Worm (Caenorhabditis elegans) whole organism, L3 larva: Measurements from ENCODE around the gene Y59A8B.12.

Experiments used
- R02D3.7 ChIP-seq: fragments of 150-350 bp; optimal IDR thresholded peaks from 2 replicates; lab custom pipeline; 2014; ENCODE audit warnings: missing biosample characterization, missing genetic modification characterization
- ZK546.5 ChIP-seq: sonication (generic microtip); optimal IDR thresholded peaks from 2 replicates; lab custom pipeline; 2017; ENCODE audit warnings: missing biosample characterization, missing genetic modification characterization
- ceh-16 ChIP-seq: sonication (generic microtip); optimal IDR thresholded peaks from 2 replicates; lab custom pipeline; 2017; ENCODE audit warnings: missing biosample characterization, missing genetic modification characterization
- ceh-28 ChIP-seq: fragments of 150-350 bp; optimal IDR thresholded peaks from 2 replicates; lab custom pipeline; 2014; ENCODE audit warnings: missing biosample characterization, missing genetic modification reagents, missing genetic modification characterization
- ceh-82 ChIP-seq: fragments of 150-350 bp; optimal IDR thresholded peaks from 2 replicates; lab custom pipeline; 2014; ENCODE audit warnings: missing biosample characterization, missing genetic modification characterization
- daf-12 ChIP-seq: fragments of 150-350 bp; optimal IDR thresholded peaks from 2 replicates; lab custom pipeline; 2014; ENCODE audit warnings: missing biosample characterization, missing genetic modification reagents, missing genetic modification characterization
- egl-27 ChIP-seq: sonication (generic microtip); optimal IDR thresholded peaks from 4 replicates; lab custom pipeline; 2017; ENCODE audit warnings: missing biosample characterization, missing genetic modification reagents, missing genetic modification characterization
- elt-1 ChIP-seq: fragments of 150-350 bp; optimal IDR thresholded peaks from 2 replicates; lab custom pipeline; 2014; ENCODE audit warnings: missing biosample characterization, missing genetic modification characterization
- elt-3 ChIP-seq, 3 experiments: fragments of 150-350 bp in 1 of 3; sonication (generic microtip) in 2 of 3; optimal IDR thresholded peaks; 2 replicates in 2 of 3; 4 replicates in 1 of 3; lab custom pipeline; 2014 to 2017; ENCODE audit warnings: missing biosample characterization in 3 of 3, missing genetic modification characterization in 3 of 3
- fos-1 ChIP-seq: fragments of 150-350 bp; optimal IDR thresholded peaks from 2 replicates; lab custom pipeline; 2014; ENCODE audit warnings: missing biosample characterization, missing genetic modification characterization
- hmg-11 ChIP-seq: sonication (generic microtip); optimal IDR thresholded peaks from 2 replicates; lab custom pipeline; 2016; ENCODE audit warnings: missing genetic modification characterization, missing compliant biosample characterization
- lin-15B ChIP-seq: fragments of 150-350 bp; optimal IDR thresholded peaks from 2 replicates; lab custom pipeline; 2014; ENCODE audit warnings: missing biosample characterization, missing genetic modification characterization
- mdl-1 ChIP-seq: fragments of 150-350 bp; optimal IDR thresholded peaks from 2 replicates; lab custom pipeline; 2014; ENCODE audit warnings: missing biosample characterization, missing genetic modification characterization
- mml-1 ChIP-seq: fragments of 150-350 bp; sonication (generic microtip); optimal IDR thresholded peaks from 3 replicates; lab custom pipeline; 2014; ENCODE audit warnings: missing biosample characterization, missing genetic modification characterization
- nhr-11 ChIP-seq: fragments of 150-350 bp; optimal IDR thresholded peaks from 2 replicates; lab custom pipeline; 2014; ENCODE audit warnings: missing biosample characterization, missing genetic modification characterization
- nhr-237 ChIP-seq: fragments of 150-350 bp; optimal IDR thresholded peaks from 2 replicates; lab custom pipeline; 2014; ENCODE audit warnings: missing biosample characterization, missing genetic modification characterization
- nhr-25 ChIP-seq: sonication (generic microtip); optimal IDR thresholded peaks from 2 replicates; lab custom pipeline; 2017; ENCODE audit warnings: missing biosample characterization, missing genetic modification characterization
- nhr-67 ChIP-seq: fragments of 150-350 bp; optimal IDR thresholded peaks from 2 replicates; lab custom pipeline; 2014; ENCODE audit warnings: missing biosample characterization, missing genetic modification characterization
- nhr-76 ChIP-seq: fragments of 150-350 bp; sonication (generic microtip); optimal IDR thresholded peaks from 5 replicates; lab custom pipeline; 2014; ENCODE audit warnings: missing biosample characterization, missing genetic modification characterization
- pha-4 ChIP-seq: fragments of 150-350 bp; optimal IDR thresholded peaks from 2 replicates; lab custom pipeline; 2014; ENCODE audit warnings: missing biosample characterization, missing genetic modification reagents, missing genetic modification characterization
- pqm-1 ChIP-seq: fragments of 150-350 bp; optimal IDR thresholded peaks from 2 replicates; lab custom pipeline; 2017; ENCODE audit warnings: missing biosample characterization, missing genetic modification characterization, inconsistent platforms
- sea-2 ChIP-seq: fragments of 150-350 bp; sonication (generic microtip); optimal IDR thresholded peaks from 4 replicates; lab custom pipeline; 2014; ENCODE audit warnings: missing biosample characterization, missing genetic modification reagents, missing genetic modification characterization
- skn-1 ChIP-seq: fragments of 150-350 bp; optimal IDR thresholded peaks from 2 replicates; lab custom pipeline; 2014; ENCODE audit warnings: missing biosample characterization, missing genetic modification characterization
- tbx-2 ChIP-seq: sonication (generic microtip); optimal IDR thresholded peaks from 2 replicates; lab custom pipeline; 2016; ENCODE audit warnings: mild to moderate bottlenecking, missing genetic modification characterization, missing compliant biosample characterization
- unc-39 ChIP-seq: sonication (generic microtip); optimal IDR thresholded peaks from 4 replicates; lab custom pipeline; 2017; ENCODE audit warnings: missing biosample characterization, missing genetic modification characterization
- zag-1 ChIP-seq: fragments of 150-350 bp; optimal IDR thresholded peaks from 2 replicates; lab custom pipeline; 2014; ENCODE audit warnings: missing biosample characterization, missing genetic modification characterization
- ztf-4 ChIP-seq: fragments of 150-350 bp; optimal IDR thresholded peaks from 2 replicates; lab custom pipeline; 2014; ENCODE audit warnings: missing biosample characterization, missing genetic modification characterization

The Y59A8B.12 gene

DNA sequence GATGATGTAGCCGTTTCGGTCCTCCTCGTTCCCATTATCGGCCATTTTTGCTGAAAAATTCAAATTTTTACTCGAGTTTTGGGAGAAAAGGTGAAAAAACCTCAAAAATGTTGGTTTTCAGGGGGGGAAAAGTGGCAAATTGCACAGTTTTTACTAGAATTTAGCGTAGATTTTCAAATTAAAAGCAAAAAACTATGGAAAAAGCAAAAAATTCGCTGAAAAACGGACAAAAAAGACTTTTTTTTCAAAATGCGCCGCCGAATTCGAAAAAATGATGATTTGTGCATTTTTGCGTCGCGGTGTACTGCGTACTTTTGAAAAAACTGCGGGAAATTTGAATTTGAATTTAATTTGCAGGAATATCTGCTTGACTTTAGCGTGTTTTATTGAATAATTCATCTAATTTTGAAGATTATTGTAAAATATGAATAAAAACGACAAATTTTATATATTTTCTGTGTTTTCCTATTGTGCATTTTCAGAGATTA lies at the start of gene Y59A8B.12:
Y59A8B.12 (minus strand) TSS at position 51 of the 488 bp plus-strand sequence.
- TF ChIP-seq elt-3 (tag; optimal IDR thresholded peaks at IDR 0.05; lab: Kevin White, UChicago) (no peak), skn-1 (tag; lab: Kevin White, UChicago) (no peak), ceh-16 (no peak), daf-12 (no peak), nhr-237 (no peak), R02D3.7 (no peak), nhr-11 (tag; lab: Kevin White, UChicago) (no peak), lin-15B (no peak), elt-1 (tag; lab: Kevin White, UChicago) (no peak)
- TF ChIP-seq, all 47 proteins: peak for 0

ce11 chrV:18134378-18134777 lies 48.4 kb upstream of the Y59A8B.12 start, which contains the start of gene Y37H2A.7:
Y37H2A.7 (minus strand) TSS chrV:18134478.
- TF ChIP-seq pqm-1 (tag; lab: Kevin White, UChicago) (no peak), nhr-76 (no peak), fos-1 (tag; lab: Kevin White, UChicago) (no peak), egl-27 (tag; lab: Kevin White, UChicago) (no peak), unc-39 (tag; lab: Kevin White, UChicago) (no peak), ceh-82 (no peak), tbx-2 (tag; lab: Kevin White, UChicago) (no peak), nhr-67 (tag; lab: Kevin White, UChicago) (no peak), pha-4 (tag; lab: Kevin White, UChicago) (no peak), R02D3.7 (no peak), ZK546.5 (tag; lab: Kevin White, UChicago) (no peak), mml-1 (tag; lab: Kevin White, UChicago) (no peak)

DNA sequence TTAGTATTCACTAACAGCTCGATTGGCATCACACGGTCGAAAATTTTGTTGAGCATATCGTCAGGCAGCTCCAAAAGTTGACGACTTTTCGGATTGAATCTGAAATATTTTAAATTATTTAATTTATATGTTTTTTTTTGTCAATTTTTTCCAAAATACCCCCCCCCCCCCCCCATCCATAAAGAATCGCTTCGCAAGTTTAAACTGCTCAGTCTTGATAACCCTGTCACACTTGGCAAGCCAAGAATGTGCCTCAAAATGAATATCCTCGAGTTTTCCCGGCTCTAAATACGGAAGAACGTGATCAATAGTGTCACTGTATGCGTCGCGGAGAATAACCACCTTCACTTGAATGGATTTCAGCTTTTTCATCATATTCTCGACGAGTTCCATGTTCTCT lies 47.2 kb upstream of the Y59A8B.12 start, which contains the start of gene Y37H2A.18:
Y37H2A.18 (minus strand) TSS at position 101 of the 400 bp plus-strand sequence.
- TF ChIP-seq daf-12 (no peak), mdl-1 (no peak), nhr-25 (tag; lab: Kevin White, UChicago) (no peak), nhr-67 (tag; lab: Kevin White, UChicago) (no peak), hmg-11 (tag; lab: Kevin White, UChicago) (no peak)

DNA sequence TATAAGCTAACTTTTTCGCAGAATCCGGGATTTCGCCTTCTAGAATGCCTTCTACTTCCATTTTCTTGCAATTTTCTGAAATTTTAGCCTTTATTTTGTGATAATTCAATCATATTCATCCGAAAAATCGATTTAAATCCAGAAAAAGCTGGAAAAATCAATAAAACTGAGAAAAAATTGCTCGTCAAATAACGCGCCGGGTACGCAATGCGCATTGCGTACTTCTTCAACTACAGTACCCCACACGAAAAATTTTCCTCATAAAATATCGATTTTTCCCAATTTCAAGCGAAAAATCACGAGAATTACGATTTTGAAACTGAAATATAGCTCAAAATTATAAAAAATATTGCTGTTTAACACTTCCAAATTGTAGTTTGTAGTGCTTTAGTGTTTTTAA lies 45.0 kb upstream of the Y59A8B.12 start, which contains the start of gene Y37H2A.12:
Y37H2A.12 (minus strand) TSS at position 81 of the 400 bp plus-strand sequence.
- peak; percentile 6 for TF ChIP-seq ceh-28
- no peak for TF ChIP-seq nhr-25 (tag; lab: Kevin White, UChicago)
- TF ChIP-seq ceh-16, result no peak

ce11 chrV:18129663-18130272 lies 43.7 kb upstream of the Y59A8B.12 start:
- peak; percentile 82 for TF ChIP-seq ceh-28

- no peak for TF ChIP-seq elt-3 (tag; optimal IDR thresholded peaks at IDR 0.05; lab: Kevin White, UChicago)
These were observed 42.5 kb upstream of the Y59A8B.12 start for ce11 chrV:18128545-18128944.

- TF ChIP-seq sea-2 (GFP tag; lab: Kevin White, UChicago) (no peak), ztf-4 (tag; lab: Kevin White, UChicago) (no peak)
These were observed 41.2 kb upstream of the Y59A8B.12 start, which contains the start of gene fbxa-211 for ce11 chrV:18127192-18127591. fbxa-211 (plus strand) TSS chrV:18127519.

DNA sequence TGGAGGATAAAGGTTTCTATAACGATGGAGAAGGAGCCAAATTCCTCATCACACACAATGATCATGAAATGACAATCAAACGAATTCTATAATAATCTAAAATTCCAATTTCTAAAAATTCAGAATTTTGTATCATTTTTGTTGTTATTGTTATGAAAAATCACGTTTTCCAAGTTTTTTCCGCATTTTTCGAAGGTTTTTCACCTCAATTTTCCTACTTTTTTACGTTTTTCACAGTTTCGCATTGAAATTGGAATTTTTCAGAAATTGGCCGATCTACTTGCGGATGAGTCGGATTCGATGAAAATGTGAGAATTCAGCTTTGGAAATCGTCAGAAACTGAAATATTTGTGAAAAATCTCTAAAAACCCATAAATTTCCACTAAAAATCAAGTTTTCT lies 39.1 kb upstream of the Y59A8B.12 start, which contains the start of gene fbxa-210:
fbxa-210 (plus strand) TSS at position 301 of the 400 bp plus-strand sequence.
- TF ChIP-seq ceh-28 (no peak), mdl-1 (no peak), R02D3.7 (no peak)
- TF ChIP-seq, all 47 proteins: peak for 0

DNA sequence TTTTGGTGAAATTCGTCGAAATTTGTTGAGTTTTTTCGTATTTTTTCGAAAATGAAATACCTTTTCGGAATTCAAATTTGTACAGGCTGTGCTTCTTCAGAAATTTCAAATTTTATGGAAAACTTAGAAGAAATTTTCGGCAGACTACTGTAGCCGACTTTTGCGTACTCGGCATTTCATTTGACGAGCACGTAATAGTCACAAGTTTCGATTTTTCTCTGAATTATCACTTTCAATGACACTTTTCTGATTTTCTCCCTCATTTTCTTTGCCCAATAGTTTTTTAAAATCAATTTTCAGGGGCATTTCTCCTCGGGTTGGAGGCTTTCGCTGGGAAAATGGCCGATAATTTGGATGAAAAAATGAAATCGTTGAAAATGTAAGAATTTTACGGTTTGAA lies 37.6 kb upstream of the Y59A8B.12 start, which contains the start of gene fbxa-107:
fbxa-107 (plus strand) TSS at position 301 of the 400 bp plus-strand sequence.
- TF ChIP-seq nhr-237 (no peak), sea-2 (GFP tag; lab: Kevin White, UChicago) (no peak), ztf-4 (tag; lab: Kevin White, UChicago) (no peak), egl-27 (tag; lab: Kevin White, UChicago) (no peak), zag-1 (no peak), nhr-11 (tag; lab: Kevin White, UChicago) (no peak)
